Worm (Caenorhabditis elegans): ENCODE measurements around the gene nlp-41.

DNA sequence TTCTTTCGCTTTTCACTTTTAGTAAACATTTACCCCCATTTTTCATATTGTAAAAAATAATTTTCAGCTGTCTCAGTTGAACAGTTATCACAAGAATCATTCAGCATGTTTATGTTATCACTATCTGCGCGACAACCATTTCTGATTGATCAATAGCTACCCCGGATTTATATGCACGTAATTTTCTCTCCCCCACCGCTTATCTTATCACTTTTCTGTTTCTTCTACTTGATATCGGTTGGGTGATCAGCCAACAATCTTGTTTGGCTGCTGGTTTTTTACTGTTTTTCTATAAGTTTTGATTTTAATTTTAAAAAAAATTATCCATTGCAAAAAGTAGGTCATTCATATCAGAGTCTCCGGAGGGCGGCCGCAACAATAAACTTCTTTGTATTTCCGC is 47.1 kb downstream of the nlp-41 start:
- TF ChIP-seq elt-2 (tag; optimal IDR thresholded peaks at IDR 0.05) (no peak), snu-23 (GFP tag; optimal IDR thresholded peaks at IDR 0.05) (no peak), ama-1 (optimal IDR thresholded peaks at IDR 0.05) (no peak), nhr-76 (tag; optimal IDR thresholded peaks at IDR 0.05) (no peak), F16B12.6 (tag; optimal IDR thresholded peaks at IDR 0.05) (no peak)

Data from whole organism, L1 larva.